Fruit fly (Drosophila melanogaster): Measurements from ENCODE around the gene ouib.

dm6 chr3R:8701197-8701596 lies 24.1 kb upstream of the ouib start:
- TF ChIP-seq eve (GFP tag; optimal IDR thresholded peaks at IDR 0.05): no peak
- no peak for TF ChIP-seq CG3726 (GFP tag; IDR thresholded peaks at IDR 0.05)
- no peak for TF ChIP-seq dmrt99B (tag; optimal IDR thresholded peaks at IDR 0.05)
- TF ChIP-seq CG14050 (GFP tag; IDR thresholded peaks at IDR 0.05): no peak
- no peak for TF ChIP-seq mld (GFP tag; IDR thresholded peaks at IDR 0.05; ENCODE audit: partially characterized antibody)
- TF ChIP-seq CG12219 (GFP tag; optimal IDR thresholded peaks at IDR 0.05): no peak
- no peak for TF ChIP-seq gt (GFP tag; IDR thresholded peaks at IDR 0.05)
- TF ChIP-seq CG31365 (tag; optimal IDR thresholded peaks at IDR 0.05): no peak
- no peak for TF ChIP-seq chm (GFP tag; IDR thresholded peaks at IDR 0.05)
- TF ChIP-seq CG7556 (GFP tag; optimal IDR thresholded peaks at IDR 0.05): no peak
